Fruit fly (Drosophila melanogaster) whole organism, embryonic: ENCODE results near the gene TTLL1A.

Source experiments
- B-H2 ChIP-seq: fragments of 200-800 bp; sonication (Bioruptor generic); optimal IDR thresholded peaks from 2 replicates; lab custom pipeline; 2018; ENCODE audit warnings: missing biosample characterization, mild to moderate bottlenecking, missing genetic modification characterization
- Bdp1 ChIP-seq: fragments of 200-800 bp; sonication (Bioruptor generic); optimal IDR thresholded peaks from 3 replicates; lab custom pipeline; 2016; ENCODE audit warnings: missing biosample characterization, missing genetic modification characterization
- Bgb ChIP-seq: fragments of 200-800 bp; sonication (Bioruptor generic); IDR thresholded peaks from 2 replicates; pipeline ENCODE4 v1.3.6; 2022; ENCODE audit warnings: missing biosample characterization, missing genetic modification characterization; ENCODE audit not compliant: partially characterized antibody
- BtbVII ChIP-seq: fragments of 200-800 bp; sonication (Bioruptor generic); optimal IDR thresholded peaks from 3 replicates; lab custom pipeline; 2017; ENCODE audit warnings: missing biosample characterization, mild to moderate bottlenecking, missing genetic modification characterization
- CG10366 ChIP-seq: fragments of 200-800 bp; sonication (Bioruptor generic); IDR thresholded peaks from 2 replicates; pipeline ENCODE4 v1.3.6; 2022; ENCODE audit warnings: missing biosample characterization, missing genetic modification characterization
- CG10462 ChIP-seq: fragments of 200-800 bp; sonication (Bioruptor generic); optimal IDR thresholded peaks from 2 replicates; lab custom pipeline; 2016; ENCODE audit warnings: missing biosample characterization, missing genetic modification characterization
- CG12391 ChIP-seq: fragments of 200-800 bp; sonication (Bioruptor generic); optimal IDR thresholded peaks from 3 replicates; lab custom pipeline; 2018; ENCODE audit warnings: missing biosample characterization, mild to moderate bottlenecking, missing genetic modification characterization, moderate library complexity
- CG13123 ChIP-seq: fragments of 200-800 bp; sonication (Bioruptor generic); optimal IDR thresholded peaks from 2 replicates; lab custom pipeline; 2016; ENCODE audit warnings: missing biosample characterization, missing genetic modification characterization
- CG14050 ChIP-seq: fragments of 200-800 bp; sonication (Bioruptor generic); IDR thresholded peaks from 3 replicates; pipeline ENCODE4 v1.3.6; 2022; ENCODE audit warnings: missing biosample characterization, missing genetic modification characterization
- CG15514 ChIP-seq: fragments of 200-800 bp; sonication (Bioruptor generic); optimal IDR thresholded peaks from 3 replicates; lab custom pipeline; 2017; ENCODE audit warnings: missing biosample characterization, missing genetic modification characterization, mild to moderate bottlenecking, moderate library complexity, missing genetic modification reagents
- CG17568 ChIP-seq: fragments of 200-800 bp; sonication (Bioruptor generic); optimal IDR thresholded peaks from 2 replicates; lab custom pipeline; 2018; ENCODE audit warnings: missing biosample characterization, mild to moderate bottlenecking, missing genetic modification characterization, moderate library complexity
- CG30403 ChIP-seq: fragments of 200-800 bp; sonication (Bioruptor generic); optimal IDR thresholded peaks from 3 replicates; lab custom pipeline; 2016; ENCODE audit warnings: missing biosample characterization, missing genetic modification characterization
- CG32772 ChIP-seq: fragments of 200-800 bp; sonication (Bioruptor generic); IDR thresholded peaks from 2 replicates; pipeline ENCODE4 v1.3.6; 2022; ENCODE audit warnings: missing biosample characterization, missing genetic modification characterization
- CG7745 ChIP-seq: fragments of 200-800 bp; sonication (Bioruptor generic); optimal IDR thresholded peaks from 2 replicates; lab custom pipeline; 2018; ENCODE audit warnings: missing biosample characterization, mild to moderate bottlenecking, missing genetic modification characterization, moderate library complexity
- CG7928 ChIP-seq: fragments of 200-800 bp; sonication (Bioruptor generic); optimal IDR thresholded peaks from 2 replicates; lab custom pipeline; 2017; ENCODE audit warnings: missing biosample characterization, mild to moderate bottlenecking, missing genetic modification characterization
- CG8765 ChIP-seq: fragments of 200-800 bp; sonication (Bioruptor generic); IDR thresholded peaks from 2 replicates; pipeline ENCODE4 v1.3.6; 2022; ENCODE audit warnings: missing biosample characterization, missing genetic modification characterization
- CG9727 ChIP-seq: fragments of 200-800 bp; sonication (Bioruptor generic); optimal IDR thresholded peaks from 3 replicates; lab custom pipeline; 2017; ENCODE audit warnings: missing biosample characterization, mild to moderate bottlenecking, missing genetic modification characterization
- Camta ChIP-seq: fragments of 200-800 bp; sonication (Bioruptor generic); optimal IDR thresholded peaks from 2 replicates; lab custom pipeline; 2016; ENCODE audit warnings: missing biosample characterization, missing genetic modification characterization
- Dek ChIP-seq: fragments of 200-800 bp; sonication (Bioruptor generic); optimal IDR thresholded peaks from 3 replicates; lab custom pipeline; 2019; ENCODE audit warnings: missing biosample characterization, mild to moderate bottlenecking, missing genetic modification characterization, moderate library complexity
- Drgx ChIP-seq: fragments of 200-800 bp; sonication (Bioruptor generic); IDR thresholded peaks from 2 replicates; pipeline ENCODE4 v1.3.6; 2022; ENCODE audit warnings: missing biosample characterization, missing genetic modification characterization
- HLH4C ChIP-seq: fragments of 200-800 bp; sonication (Bioruptor generic); IDR thresholded peaks from 3 replicates; pipeline ENCODE4 v1.3.6; 2022; ENCODE audit warnings: missing biosample characterization, missing genetic modification characterization; ENCODE audit not compliant: partially characterized antibody
- HLH54F ChIP-seq: fragments of 200-800 bp; sonication (Bioruptor generic); optimal IDR thresholded peaks from 3 replicates; lab custom pipeline; 2016; ENCODE audit warnings: missing biosample characterization, missing genetic modification characterization
- HmgZ ChIP-seq: fragments of 200-800 bp; sonication (Bioruptor generic); optimal IDR thresholded peaks from 2 replicates; lab custom pipeline; 2018; ENCODE audit warnings: missing biosample characterization, mild to moderate bottlenecking, missing genetic modification characterization
- MBD-R2 ChIP-seq: fragments of 200-800 bp; sonication (Bioruptor generic); IDR thresholded peaks from 2 replicates; pipeline ENCODE4 v1.3.6; 2022; ENCODE audit warnings: missing biosample characterization, missing genetic modification characterization
- MTF-1 ChIP-seq: fragments of 200-800 bp; sonication (Bioruptor generic); optimal IDR thresholded peaks from 2 replicates; lab custom pipeline; 2018; ENCODE audit warnings: missing biosample characterization, mild to moderate bottlenecking, missing genetic modification characterization, borderline replicate concordance
- Mad ChIP-seq: fragments of 200-800 bp; sonication (Bioruptor generic); optimal IDR thresholded peaks from 2 replicates; lab custom pipeline; 2016; ENCODE audit warnings: missing biosample characterization, missing genetic modification characterization
- Neu2 ChIP-seq: fragments of 200-800 bp; sonication (Bioruptor generic); optimal IDR thresholded peaks from 3 replicates; lab custom pipeline; 2016; ENCODE audit warnings: missing biosample characterization, missing genetic modification characterization, borderline replicate concordance
- Ptx1 ChIP-seq: fragments of 200-800 bp; sonication (Bioruptor generic); IDR thresholded peaks from 2 replicates; pipeline ENCODE4 v1.3.6; 2022; ENCODE audit warnings: missing biosample characterization, missing genetic modification characterization
- Rx ChIP-seq: fragments of 200-800 bp; sonication (Bioruptor generic); IDR thresholded peaks from 2 replicates; pipeline ENCODE4 v1.3.6; 2022; ENCODE audit warnings: missing biosample characterization, missing genetic modification characterization
- Scr ChIP-seq: fragments of 200-800 bp; sonication (Bioruptor generic); IDR thresholded peaks from 2 replicates; pipeline ENCODE4 v1.3.6; 2022; ENCODE audit warnings: missing biosample characterization, missing genetic modification characterization; ENCODE audit not compliant: partially characterized antibody
- Sox100B ChIP-seq: fragments of 200-800 bp; sonication (Bioruptor generic); optimal IDR thresholded peaks from 3 replicates; lab custom pipeline; 2018; ENCODE audit warnings: missing biosample characterization, mild to moderate bottlenecking, missing genetic modification characterization
- Xrp1 ChIP-seq: fragments of 200-800 bp; sonication (Bioruptor generic); IDR thresholded peaks from 2 replicates; pipeline ENCODE4 v1.3.6; 2022; ENCODE audit warnings: missing biosample characterization, missing genetic modification characterization
- chm ChIP-seq: fragments of 200-800 bp; sonication (Bioruptor generic); IDR thresholded peaks from 2 replicates; pipeline ENCODE4 v1.3.6; 2022; ENCODE audit warnings: missing biosample characterization, missing genetic modification characterization
- crc ChIP-seq: fragments of 200-800 bp; sonication (Bioruptor generic); optimal IDR thresholded peaks from 2 replicates; lab custom pipeline; 2016; ENCODE audit warnings: missing biosample characterization, missing genetic modification characterization
- cwo ChIP-seq: fragments of 200-800 bp; sonication (Bioruptor generic); optimal IDR thresholded peaks from 3 replicates; lab custom pipeline; 2017; ENCODE audit warnings: missing biosample characterization, missing genetic modification characterization, mild to moderate bottlenecking, moderate library complexity, missing genetic modification reagents
- dpn ChIP-seq, 2 experiments: fragments of 200-800 bp; sonication (Bioruptor generic); optimal IDR thresholded peaks; 3 replicates each; lab custom pipeline; 2016; ENCODE audit warnings: missing biosample characterization in 2 of 2, missing genetic modification characterization in 2 of 2
- ewg ChIP-seq: fragments of 200-800 bp; sonication (Bioruptor generic); optimal IDR thresholded peaks from 3 replicates; lab custom pipeline; 2017; ENCODE audit warnings: mild to moderate bottlenecking, missing biosample characterization, missing genetic modification reagents, missing genetic modification characterization
- gcm ChIP-seq: fragments of 200-800 bp; sonication (Bioruptor generic); optimal IDR thresholded peaks from 2 replicates; lab custom pipeline; 2019; ENCODE audit warnings: missing biosample characterization, mild to moderate bottlenecking, missing genetic modification characterization, moderate library complexity
- gsb ChIP-seq: fragments of 200-800 bp; sonication (Bioruptor generic); IDR thresholded peaks from 2 replicates; pipeline ENCODE4 v1.3.6; 2022; ENCODE audit warnings: missing biosample characterization, missing genetic modification characterization
- jigr1 ChIP-seq: fragments of 200-800 bp; sonication (Bioruptor generic); IDR thresholded peaks from 3 replicates; pipeline ENCODE4 v1.3.6; 2022; ENCODE audit warnings: missing biosample characterization, missing genetic modification characterization
- luna ChIP-seq: fragments of 200-800 bp; sonication (Bioruptor generic); optimal IDR thresholded peaks from 2 replicates; lab custom pipeline; 2016; ENCODE audit warnings: missing biosample characterization, missing genetic modification characterization
- mirr ChIP-seq: fragments of 200-800 bp; sonication (Bioruptor generic); optimal IDR thresholded peaks from 3 replicates; lab custom pipeline; 2018; ENCODE audit warnings: missing biosample characterization, mild to moderate bottlenecking, missing genetic modification characterization
- mld ChIP-seq: fragments of 200-800 bp; sonication (Bioruptor generic); IDR thresholded peaks from 3 replicates; pipeline ENCODE4 v1.3.6; 2022; ENCODE audit warnings: missing biosample characterization, missing genetic modification characterization; ENCODE audit not compliant: partially characterized antibody
- nom ChIP-seq: fragments of 200-800 bp; sonication (Bioruptor generic); optimal IDR thresholded peaks from 2 replicates; lab custom pipeline; 2017; ENCODE audit warnings: missing biosample characterization, missing genetic modification characterization, mild to moderate bottlenecking, moderate library complexity, missing genetic modification reagents
- oc ChIP-seq: fragments of 200-800 bp; sonication (Bioruptor generic); optimal IDR thresholded peaks from 2 replicates; lab custom pipeline; 2018; ENCODE audit warnings: missing biosample characterization, mild to moderate bottlenecking, missing genetic modification characterization, moderate library complexity
- peb ChIP-seq: fragments of 200-800 bp; sonication (Bioruptor generic); IDR thresholded peaks from 2 replicates; pipeline ENCODE4 v1.3.6; 2022; ENCODE audit warnings: missing biosample characterization, missing genetic modification characterization
- prd ChIP-seq, 3 experiments: fragments of >200 bp in 2 of 3; fragments of 200-800 bp in 1 of 3; sonication (Bioruptor generic) in 1 of 3; optimal IDR thresholded peaks in 2 of 3; IDR thresholded peaks in 1 of 3; 2 replicates in 2 of 3; 3 replicates in 1 of 3; pipeline versions ENCODE4 v1.3.6 to Lab custom; 2017 to 2022; ENCODE audit warnings: missing biosample characterization in 1 of 3, missing genetic modification characterization in 1 of 3
- stwl ChIP-seq: fragments of 200-800 bp; sonication (Bioruptor generic); optimal IDR thresholded peaks from 3 replicates; lab custom pipeline; 2018; ENCODE audit warnings: missing biosample characterization, mild to moderate bottlenecking, missing genetic modification characterization, moderate library complexity
- wek ChIP-seq: fragments of 200-800 bp; sonication (Bioruptor generic); optimal IDR thresholded peaks from 3 replicates; lab custom pipeline; 2018; ENCODE audit warnings: missing biosample characterization, mild to moderate bottlenecking, missing genetic modification characterization, moderate library complexity
- zf30C ChIP-seq: fragments of 200-800 bp; sonication (Bioruptor generic); optimal IDR thresholded peaks from 3 replicates; lab custom pipeline; 2018; ENCODE audit warnings: missing biosample characterization, mild to moderate bottlenecking, missing genetic modification characterization

The TTLL1A gene

DNA sequence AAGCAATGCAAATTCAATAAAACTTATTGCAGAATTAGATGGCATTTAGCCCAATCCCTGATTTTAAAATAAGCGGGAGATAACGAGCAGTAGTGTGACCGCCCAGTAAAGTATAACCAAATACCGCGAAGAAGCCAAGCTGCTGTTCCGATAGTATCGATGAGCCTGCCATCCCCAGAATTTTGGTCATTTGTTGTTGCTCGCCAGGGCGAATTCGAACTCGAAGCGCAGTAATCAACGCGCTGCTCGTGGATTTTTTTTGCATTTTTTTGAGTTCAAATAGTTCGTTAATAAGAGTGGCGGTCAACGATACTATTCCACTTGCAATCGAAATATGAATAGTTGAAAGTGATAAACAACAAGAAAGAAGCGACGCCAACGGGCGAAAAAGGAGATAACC is 42.6 kb downstream of the TTLL1A start, which contains the start of gene baz (continued):
- TF ChIP-seq BtbVII: no peak
- no peak for TF ChIP-seq jigr1 (GFP tag; lab: Robert Waterston, UW)
- no peak for TF ChIP-seq Bdp1 (GFP tag; lab: Kevin White, UChicago)
- TF ChIP-seq CG17568: no peak
- TF ChIP-seq Xrp1 (GFP tag; lab: Robert Waterston, UW): no peak
- no peak for TF ChIP-seq Neu2 (GFP tag; lab: Kevin White, UChicago)
- no peak for TF ChIP-seq CG30403
- TF ChIP-seq CG32772: no peak
- no peak for TF ChIP-seq CG14050 (GFP tag; lab: Robert Waterston, UW)
- TF ChIP-seq dpn (GFP tag; optimal IDR thresholded peaks at IDR 0.05; lab: Kevin White, UChicago): peak in 1 of 2 experiments; percentile 16
- peak; percentile 13 for TF ChIP-seq nom (GFP tag; lab: Kevin White, UChicago)
- TF ChIP-seq gcm (GFP tag; lab: Kevin White, UChicago): peak; percentile 3
- peak; percentile 15 for TF ChIP-seq CG12391 (tag; lab: Kevin White, UChicago)
- no peak for TF ChIP-seq peb (GFP tag; lab: Robert Waterston, UW)
- TF ChIP-seq Ptx1 (GFP tag; lab: Robert Waterston, UW): no peak
- TF ChIP-seq mld (GFP tag; lab: Robert Waterston, UW): peak; percentile 94
- no peak for TF ChIP-seq Mad (GFP tag; lab: Kevin White, UChicago)
- peak; percentile 20 for TF ChIP-seq Dek (tag; lab: Kevin White, UChicago)
- TF ChIP-seq CG9727 (GFP tag; lab: Kevin White, UChicago): no peak
- no peak for TF ChIP-seq CG10366 (GFP tag; lab: Robert Waterston, UW)
- TF ChIP-seq stwl (tag; lab: Kevin White, UChicago): peak; percentile 31
- TF ChIP-seq luna (GFP tag; lab: Kevin White, UChicago): no peak
- TF ChIP-seq MBD-R2 (GFP tag; lab: Robert Waterston, UW): peak; percentile 54; the same call in 1 of the 2 replicates
- no peak for TF ChIP-seq Camta (GFP tag; lab: Kevin White, UChicago)
- TF ChIP-seq CG10462 (GFP tag; lab: Kevin White, UChicago): no peak
- TF ChIP-seq CG15514 (GFP tag; lab: Kevin White, UChicago): peak; percentile 88
- TF ChIP-seq HmgZ (tag; lab: Kevin White, UChicago): peak; percentile 49
- TF ChIP-seq CG7928 (GFP tag; lab: Kevin White, UChicago): peak; percentile 37
- no peak for TF ChIP-seq mirr (GFP tag; lab: Kevin White, UChicago)
- no peak for TF ChIP-seq cwo
- no peak for TF ChIP-seq CG13123 (GFP tag; lab: Kevin White, UChicago)
- peak; percentile 85 for TF ChIP-seq Scr (GFP tag; lab: Robert Waterston, UW)
- TF ChIP-seq Sox100B (GFP tag; lab: Kevin White, UChicago): no peak
- TF ChIP-seq Drgx (GFP tag; lab: Robert Waterston, UW): no peak
- no peak for TF ChIP-seq crc (GFP tag; lab: Kevin White, UChicago)
- TF ChIP-seq HLH54F: no peak
- no peak for TF ChIP-seq gsb (GFP tag; lab: Robert Waterston, UW)
- no peak for TF ChIP-seq CG7745
- TF ChIP-seq oc (tag; lab: Kevin White, UChicago): no peak
- TF ChIP-seq chm (GFP tag; lab: Robert Waterston, UW): peak; percentile 76
- TF ChIP-seq prd (optimal IDR thresholded peaks at IDR 0.05; lab: Kevin White, UChicago): no peak
- 0 out of 3 replicates have a peak, but pooled peaks have one; percentile 13 for TF ChIP-seq prd (GFP tag; IDR thresholded peaks at IDR 0.05; lab: Robert Waterston, UW)
- no peak for TF ChIP-seq zf30C (GFP tag; lab: Kevin White, UChicago)
- no peak for TF ChIP-seq wek
- peak; percentile 94 for TF ChIP-seq Bgb (GFP tag; lab: Robert Waterston, UW)
- peak; percentile 77 for TF ChIP-seq HLH4C
- no peak for TF ChIP-seq MTF-1
- TF ChIP-seq CG8765 (GFP tag; lab: Robert Waterston, UW): 0 out of 2 replicates have a peak, but pooled peaks have one; percentile 6
- TF ChIP-seq B-H2 (GFP tag; lab: Kevin White, UChicago): peak; percentile 20
- TF ChIP-seq ewg (GFP tag; lab: Kevin White, UChicago): no peak
- no peak for TF ChIP-seq Rx (GFP tag; lab: Robert Waterston, UW)
